Worm (Caenorhabditis elegans): ENCODE data around the gene T06D8.9.

DNA sequence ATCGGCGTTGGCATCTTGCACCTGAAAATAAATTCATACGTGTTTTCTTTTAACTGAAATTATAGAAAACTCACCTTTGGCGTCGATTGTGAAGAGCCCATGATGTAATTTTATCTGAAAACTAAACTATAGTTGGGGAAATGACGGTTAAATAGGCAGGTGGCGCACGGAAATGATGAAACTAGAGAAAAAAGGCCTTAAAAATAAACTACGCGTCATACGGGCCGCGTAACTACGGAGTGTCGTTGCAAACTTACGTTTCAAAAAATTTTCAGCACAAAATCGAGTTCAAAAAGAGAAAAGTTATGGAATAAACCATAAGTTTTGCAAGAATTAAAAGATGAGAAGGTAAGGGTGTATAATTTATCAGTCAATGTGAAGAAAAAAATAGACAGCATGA, 3.1 kb upstream of the T06D8.9 start, which contains the start of gene cchl-1:
- no peak for TF ChIP-seq T22C8.4 (GFP tag; IDR thresholded peaks at IDR 0.05)
- no peak for TF ChIP-seq ref-1 (GFP tag; conservative IDR thresholded peaks at IDR 0.05)
- TF ChIP-seq med-1 (GFP tag; optimal IDR thresholded peaks at IDR 0.05; ENCODE audit: insufficient read depth) = no peak
- no peak for TF ChIP-seq tab-1 (GFP tag; IDR thresholded peaks at IDR 0.05)
- TF ChIP-seq cog-1 (tag; optimal IDR thresholded peaks at IDR 0.05) = no peak
- no peak for TF ChIP-seq flt-1 (GFP tag; IDR thresholded peaks at IDR 0.05)
- no peak for TF ChIP-seq klf-2 (GFP tag; conservative IDR thresholded peaks at IDR 0.05)

Data from whole organism, midembryonic.